Worm (Caenorhabditis elegans): ENCODE measurements around the gene prx-6.

Gene prx-6

ce11 chrV:4730075-4730474 is 10.2 kb upstream of the prx-6 start, which contains the start of gene tig-2:
TSS of gene tig-2 (minus strand) at chrV:4730161.
- TF ChIP-seq ceh-82 (tag; optimal IDR thresholded peaks at IDR 0.05): no peak
- TF ChIP-seq ztf-7 (tag; optimal IDR thresholded peaks at IDR 0.05): no peak
- no peak for TF ChIP-seq T20F7.1 (GFP tag; optimal IDR thresholded peaks at IDR 0.05)
- TF ChIP-seq hmg-1.1 (GFP tag; IDR thresholded peaks at IDR 0.05): peak; percentile 53; the same call in 1 of the 2 replicates
- TF ChIP-seq arid-1 (GFP tag; conservative IDR thresholded peaks at IDR 0.05): no peak
- TF ChIP-seq ces-1 (GFP tag; optimal IDR thresholded peaks at IDR 0.05): no peak
- no peak for TF ChIP-seq F37D6.2 (tag; optimal IDR thresholded peaks at IDR 0.05)
- TF ChIP-seq Y105C5A.15 (GFP tag; IDR thresholded peaks at IDR 0.05): no peak
- TF ChIP-seq zfp-2 (tag; optimal IDR thresholded peaks at IDR 0.05): no peak
- no peak for TF ChIP-seq vab-7 (GFP tag; IDR thresholded peaks at IDR 0.05)
- TF ChIP-seq ceh-44 (GFP tag; IDR thresholded peaks at IDR 0.05): no peak
- no peak for TF ChIP-seq egl-27 (tag; optimal IDR thresholded peaks at IDR 0.05)
- no peak for TF ChIP-seq F10B5.3 (tag; optimal IDR thresholded peaks at IDR 0.05)
- no peak for TF ChIP-seq madf-5 (GFP tag; IDR thresholded peaks at IDR 0.05)
- no peak for TF ChIP-seq ceh-32 (tag; optimal IDR thresholded peaks at IDR 0.05; ENCODE audit: poor library complexity)
- TF ChIP-seq hlh-30 (tag; optimal IDR thresholded peaks at IDR 0.05; ENCODE audit: insufficient read depth): peak; percentile 29
- TF ChIP-seq lin-39 (tag; optimal IDR thresholded peaks at IDR 0.05): no peak
- no peak for TF ChIP-seq unc-39 (tag; optimal IDR thresholded peaks at IDR 0.05)
- no peak for TF ChIP-seq Y5F2A.4 (GFP tag; optimal IDR thresholded peaks at IDR 0.05)
- TF ChIP-seq ceh-62 (tag; optimal IDR thresholded peaks at IDR 0.05): no peak
- peak; percentile 80 for TF ChIP-seq aha-1 (tag)
- no peak for TF ChIP-seq nhr-237 (tag; optimal IDR thresholded peaks at IDR 0.05)
- TF ChIP-seq nhr-102 (tag; optimal IDR thresholded peaks at IDR 0.05): no peak
- no peak for TF ChIP-seq daf-12 (tag; optimal IDR thresholded peaks at IDR 0.05)
- 0 out of 2 replicates have a peak, but pooled peaks have one; percentile 25 for TF ChIP-seq saeg-2 (GFP tag; IDR thresholded peaks at IDR 0.05)
- no peak for TF ChIP-seq lin-13 (GFP tag; optimal IDR thresholded peaks at IDR 0.05)
- TF ChIP-seq spr-1 (tag; optimal IDR thresholded peaks at IDR 0.05): no peak
- TF ChIP-seq duxl-1 (tag; optimal IDR thresholded peaks at IDR 0.05; ENCODE audit: poor library complexity): no peak
- TF ChIP-seq T26A8.4 (GFP tag; IDR thresholded peaks at IDR 0.05): no peak
- TF ChIP-seq jun-1 (tag; optimal IDR thresholded peaks at IDR 0.05): no peak
- no peak for TF ChIP-seq unc-130 (GFP tag; optimal IDR thresholded peaks at IDR 0.05)
- TF ChIP-seq pha-4 (GFP tag; IDR thresholded peaks at IDR 0.05): no peak
- TF ChIP-seq pha-4 (tag; optimal IDR thresholded peaks at IDR 0.05): no peak
- TF ChIP-seq nhr-10 (tag; optimal IDR thresholded peaks at IDR 0.05): no peak
- peak; percentile 65 for TF ChIP-seq mxl-3 (GFP tag; optimal IDR thresholded peaks at IDR 0.05)
- TF ChIP-seq nhr-11 (tag; optimal IDR thresholded peaks at IDR 0.05): peak; percentile 16
- no peak for TF ChIP-seq nhr-6 (tag; optimal IDR thresholded peaks at IDR 0.05)
- no peak for TF ChIP-seq php-3 (GFP tag; IDR thresholded peaks at IDR 0.05)
- no peak for TF ChIP-seq gei-8 (GFP tag; optimal IDR thresholded peaks at IDR 0.05)
- TF ChIP-seq mxl-2 (GFP tag; conservative IDR thresholded peaks at IDR 0.05): no peak
- TF ChIP-seq nhr-77 (tag; optimal IDR thresholded peaks at IDR 0.05): no peak
- peak; percentile 48 for TF ChIP-seq nhr-28 (tag; optimal IDR thresholded peaks at IDR 0.05)
- no peak for TF ChIP-seq daf-8 (GFP tag; IDR thresholded peaks at IDR 0.05)
- TF ChIP-seq pqm-1 (tag; optimal IDR thresholded peaks at IDR 0.05): no peak
- peak in 1 of 2 experiments; percentile 29 for TF ChIP-seq lsy-2 (tag; optimal IDR thresholded peaks at IDR 0.05)
- TF ChIP-seq daf-16 (GFP tag; optimal IDR thresholded peaks at IDR 0.05): no peak
- TF ChIP-seq daf-16 (tag; optimal IDR thresholded peaks at IDR 0.05): no peak
- TF ChIP-seq spr-3 (GFP tag; optimal IDR thresholded peaks at IDR 0.05): no peak
- TF ChIP-seq nhr-25 (tag; optimal IDR thresholded peaks at IDR 0.05; ENCODE audit: borderline replicate concordance, insufficient read depth): no peak
- no peak for TF ChIP-seq dmd-8 (GFP tag; IDR thresholded peaks at IDR 0.05)
- no peak for TF ChIP-seq lim-7 (GFP tag; IDR thresholded peaks at IDR 0.05)
- 0 out of 2 replicates have a peak, but pooled peaks have one; percentile 11 for TF ChIP-seq ctbp-1 (GFP tag; IDR thresholded peaks at IDR 0.05)
- TF ChIP-seq mes-2 (tag; optimal IDR thresholded peaks at IDR 0.05; ENCODE audit: poor library complexity, severe bottlenecking): no peak

All from whole organism, L4 larva.